Worm (Caenorhabditis elegans) whole organism, L3 larva: ENCODE data around the gene K04C1.5.

ENCODE experiments used
- ZK546.5 ChIP-seq: sonication (generic microtip); optimal IDR thresholded peaks from 2 replicates; lab custom pipeline; 2017; ENCODE audit warnings: missing biosample characterization, missing genetic modification characterization
- ama-1 ChIP-seq: fragments of 150-350 bp; optimal IDR thresholded peaks from 2 replicates; lab custom pipeline; 2018
- ceh-82 ChIP-seq: fragments of 150-350 bp; optimal IDR thresholded peaks from 2 replicates; lab custom pipeline; 2014; ENCODE audit warnings: missing biosample characterization, missing genetic modification characterization
- ceh-9 ChIP-seq: sonication (generic microtip); optimal IDR thresholded peaks from 2 replicates; lab custom pipeline; 2018; ENCODE audit warnings: missing biosample characterization, missing genetic modification characterization
- daf-12 ChIP-seq: fragments of 150-350 bp; optimal IDR thresholded peaks from 2 replicates; lab custom pipeline; 2014; ENCODE audit warnings: missing biosample characterization, missing genetic modification reagents, missing genetic modification characterization
- elt-1 ChIP-seq: fragments of 150-350 bp; optimal IDR thresholded peaks from 2 replicates; lab custom pipeline; 2014; ENCODE audit warnings: missing biosample characterization, missing genetic modification characterization
- fkh-10 ChIP-seq: sonication (generic microtip); optimal IDR thresholded peaks from 2 replicates; lab custom pipeline; 2017; ENCODE audit warnings: missing biosample characterization, missing genetic modification reagents, missing genetic modification characterization
- fkh-2 ChIP-seq: fragments of 150-350 bp; optimal IDR thresholded peaks from 2 replicates; lab custom pipeline; 2014; ENCODE audit warnings: missing biosample characterization, missing genetic modification reagents, missing genetic modification characterization
- mdl-1 ChIP-seq: fragments of 150-350 bp; optimal IDR thresholded peaks from 2 replicates; lab custom pipeline; 2014; ENCODE audit warnings: missing biosample characterization, missing genetic modification characterization
- nhr-28 ChIP-seq: fragments of 150-350 bp; optimal IDR thresholded peaks from 2 replicates; lab custom pipeline; 2014; ENCODE audit warnings: missing biosample characterization, missing genetic modification characterization
- ztf-4 ChIP-seq: fragments of 150-350 bp; optimal IDR thresholded peaks from 2 replicates; lab custom pipeline; 2014; ENCODE audit warnings: missing biosample characterization, missing genetic modification characterization

DNA sequence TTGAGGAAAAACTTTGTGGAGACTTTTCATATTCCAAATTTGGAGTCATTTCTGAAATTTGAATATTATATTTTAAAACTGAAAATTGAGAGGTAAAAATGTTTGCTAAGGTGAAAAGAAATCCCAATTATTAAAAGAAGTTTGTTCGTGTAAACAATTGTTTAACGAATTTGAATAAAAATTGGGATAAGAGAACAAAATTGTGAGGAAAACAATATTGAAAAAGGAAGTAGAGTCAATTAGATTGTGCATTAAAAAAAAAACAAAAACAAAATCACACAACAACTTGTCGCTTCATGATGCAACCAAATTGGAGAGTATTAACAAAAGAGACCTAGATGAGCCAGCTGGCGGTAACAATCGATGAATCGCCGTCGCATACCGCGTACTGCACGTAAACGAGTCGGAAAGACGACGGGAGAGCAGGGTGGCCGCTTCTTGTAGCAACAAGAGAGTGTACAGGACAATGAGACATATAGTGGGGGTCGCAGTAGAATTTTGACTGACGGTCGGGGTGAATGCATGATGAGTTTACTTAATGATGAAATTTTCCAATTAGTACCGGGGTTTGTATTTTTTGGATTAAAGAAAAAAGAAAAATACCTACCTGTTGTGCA is 4.4 kb upstream of the K04C1.5 start, which contains the start of gene K04C1.3:
- no peak for TF ChIP-seq nhr-28 (tag; lab: Kevin White, UChicago)
- no peak for TF ChIP-seq ceh-82 (tag; lab: Kevin White, UChicago)
- no peak for TF ChIP-seq ama-1 (lab: Kevin White, UChicago)
- no peak for TF ChIP-seq mdl-1 (tag; lab: Kevin White, UChicago)
- TF ChIP-seq daf-12 (tag; lab: Kevin White, UChicago) = no peak
- TF ChIP-seq ZK546.5 (tag; lab: Kevin White, UChicago) = no peak
- no peak for TF ChIP-seq elt-1 (tag; lab: Kevin White, UChicago)
- TF ChIP-seq ztf-4 (tag; lab: Kevin White, UChicago) = no peak
- no peak for TF ChIP-seq ceh-9 (tag; lab: Kevin White, UChicago)
- no peak for TF ChIP-seq fkh-10 (GFP tag; lab: Kevin White, UChicago)
- TF ChIP-seq fkh-2 (tag; lab: Kevin White, UChicago) = no peak
